Worm (Caenorhabditis elegans): ENCODE results near the gene wrt-2.

Gene wrt-2

DNA sequence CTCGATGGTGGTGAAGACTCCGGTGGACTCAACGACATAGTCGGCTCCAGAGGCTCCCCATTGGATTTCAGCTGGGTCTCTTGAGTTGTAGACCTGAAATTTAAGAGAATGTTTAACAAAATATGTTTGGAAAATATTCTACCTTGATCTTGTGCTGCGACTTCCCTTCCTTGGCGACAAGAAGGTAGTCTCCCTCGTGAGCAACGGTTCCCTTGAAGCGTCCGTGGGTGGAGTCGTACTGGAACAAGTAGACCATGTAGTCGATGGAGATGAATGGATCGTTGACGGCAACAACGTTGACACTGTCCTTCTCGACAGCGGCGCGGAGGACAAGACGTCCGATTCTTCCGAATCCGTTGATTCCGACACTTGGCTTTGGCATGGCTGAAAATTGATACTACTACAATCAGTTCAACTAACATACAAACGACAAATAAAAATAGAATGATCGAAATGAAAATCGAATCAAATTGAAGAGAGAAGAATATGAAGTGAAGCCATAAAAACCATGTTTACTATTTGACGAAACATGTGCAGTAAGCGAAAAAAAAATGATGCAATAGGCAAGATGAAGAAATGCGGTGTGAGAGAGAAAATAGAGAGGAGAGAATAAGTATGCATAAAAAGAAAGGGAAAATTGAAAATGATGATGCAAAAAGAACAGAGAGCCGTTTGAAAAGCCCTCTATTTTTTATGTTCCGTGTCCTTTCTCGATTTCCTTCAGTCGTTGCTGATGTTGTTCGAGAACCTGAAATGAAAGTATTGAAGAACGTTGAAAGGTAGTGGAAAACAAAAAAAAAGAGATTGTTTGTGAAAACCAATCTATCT, 20.4 kb upstream of the wrt-2 start, which contains the start of gene gpd-2 (continued):
- TF ChIP-seq F52B5.7 (tag; optimal IDR thresholded peaks at IDR 0.05) (no peak), ZK185.1 (tag; optimal IDR thresholded peaks at IDR 0.05; ENCODE audit: poor library complexity, severe bottlenecking) (peak; percentile 80)

DNA sequence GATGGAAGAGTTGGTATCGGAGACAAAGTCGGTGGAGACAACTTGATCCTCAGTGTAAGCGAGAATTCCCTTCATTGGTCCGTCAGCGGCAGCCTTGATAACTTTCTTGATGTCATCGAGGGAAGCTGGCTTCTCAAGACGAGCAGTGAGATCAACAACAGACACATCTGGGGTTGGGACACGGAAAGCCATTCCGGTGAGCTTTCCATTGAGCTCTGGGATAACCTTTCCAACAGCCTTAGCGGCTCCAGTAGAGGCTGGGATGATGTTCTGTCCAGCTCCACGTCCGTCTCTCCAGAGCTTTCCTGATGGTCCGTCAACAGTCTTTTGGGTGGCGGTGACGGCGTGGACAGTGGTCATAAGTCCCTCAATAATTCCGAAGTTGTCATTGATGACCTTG, 19.5 kb upstream of the wrt-2 start:
- 0 out of 2 replicates have a peak, but pooled peaks have one; percentile 58 for TF ChIP-seq madf-3 (GFP tag; IDR thresholded peaks at IDR 0.05)
- 0 out of 2 replicates have a peak, but pooled peaks have one; percentile 9 for TF ChIP-seq egl-18 (GFP tag; IDR thresholded peaks at IDR 0.05)
- peak; percentile 45 for TF ChIP-seq Y53G8AR.9 (GFP tag; conservative IDR thresholded peaks at IDR 0.05)

DNA sequence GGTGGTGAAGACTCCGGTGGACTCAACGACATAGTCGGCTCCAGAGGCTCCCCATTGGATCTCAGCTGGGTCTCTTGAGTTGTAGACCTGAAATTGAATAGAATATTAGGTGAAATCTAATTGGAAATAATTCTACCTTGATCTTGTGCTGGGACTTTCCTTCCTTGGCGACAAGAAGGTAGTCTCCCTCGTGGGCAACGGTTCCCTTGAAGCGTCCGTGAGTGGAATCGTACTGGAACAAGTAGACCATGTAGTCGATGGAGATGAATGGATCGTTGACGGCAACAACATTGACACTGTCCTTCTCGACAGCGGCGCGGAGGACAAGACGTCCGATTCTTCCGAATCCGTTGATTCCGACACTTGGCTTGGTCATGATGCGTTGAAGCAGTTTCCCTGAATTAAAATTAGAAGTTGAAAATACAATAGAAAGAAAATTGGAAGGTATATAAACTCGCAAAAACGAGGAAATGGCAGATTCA, 18.8 kb upstream of the wrt-2 start, which contains the start of gene gpd-3:
Gene gpd-3, minus strand, starts transcription at position 396 of the 482 bp plus-strand sequence.
- TF ChIP-seq snpc-4 (GFP tag; optimal IDR thresholded peaks at IDR 0.05): no peak
- TF ChIP-seq snpc-4 (tag; optimal IDR thresholded peaks at IDR 0.05): no peak
- no peak for TF ChIP-seq let-526 (GFP tag; IDR thresholded peaks at IDR 0.05)
- TF ChIP-seq tbp1 (GFP tag; optimal IDR thresholded peaks at IDR 0.05): peak; percentile 28
- no peak for TF ChIP-seq ceh-79 (tag; optimal IDR thresholded peaks at IDR 0.05)
- 0 out of 2 replicates have a peak, but pooled peaks have one; percentile 20 for TF ChIP-seq F37B4.10 (GFP tag; IDR thresholded peaks at IDR 0.05)
- TF ChIP-seq let-607 (tag; optimal IDR thresholded peaks at IDR 0.05): no peak
- TF ChIP-seq lag-1 (GFP tag; IDR thresholded peaks at IDR 0.05): 0 out of 2 replicates have a peak, but pooled peaks have one; percentile 6
- no peak; the same call in 1 of the 2 replicates for TF ChIP-seq egl-44 (GFP tag; IDR thresholded peaks at IDR 0.05)
- TF ChIP-seq F52B5.7 (tag; optimal IDR thresholded peaks at IDR 0.05): no peak
- TF ChIP-seq Y53G8AR.9 (GFP tag; conservative IDR thresholded peaks at IDR 0.05): peak; percentile 60
- peak; percentile 71 for TF ChIP-seq ama-1 (optimal IDR thresholded peaks at IDR 0.05)
- TF ChIP-seq ama-1 (GFP tag; optimal IDR thresholded peaks at IDR 0.05): no peak
- TF ChIP-seq ztf-25 (GFP tag; IDR thresholded peaks at IDR 0.05): no peak
- TF ChIP-seq snpc-1.1 (tag; optimal IDR thresholded peaks at IDR 0.05; ENCODE audit: insufficient read depth): no peak
- no peak for TF ChIP-seq F39B2.1 (GFP tag; IDR thresholded peaks at IDR 0.05)
- TF ChIP-seq lin-40 (tag; optimal IDR thresholded peaks at IDR 0.05): no peak
- TF ChIP-seq K11D2.4 (GFP tag; IDR thresholded peaks at IDR 0.05): 0 out of 2 replicates have a peak, but pooled peaks have one; percentile 49
- no peak for TF ChIP-seq aptf-2 (GFP tag; conservative IDR thresholded peaks at IDR 0.05)
- peak; percentile 31; the same call in 1 of the 2 replicates for TF ChIP-seq nfyb-1 (GFP tag; IDR thresholded peaks at IDR 0.05)
- no peak for TF ChIP-seq F10E7.11 (tag; optimal IDR thresholded peaks at IDR 0.05)
- TF ChIP-seq hsf-1 (GFP tag; IDR thresholded peaks at IDR 0.05): no peak
- TF ChIP-seq tbx-9 (tag; optimal IDR thresholded peaks at IDR 0.05; ENCODE audit: borderline replicate concordance): no peak
- no peak for TF ChIP-seq hrde-1 (tag; optimal IDR thresholded peaks at IDR 0.05; ENCODE audit: borderline replicate concordance)
- TF ChIP-seq ccch-3 (GFP tag; optimal IDR thresholded peaks at IDR 0.05): no peak
- no peak for TF ChIP-seq Y67H2A.10 (GFP tag; conservative IDR thresholded peaks at IDR 0.05)
- no peak for TF ChIP-seq sea-2 (GFP tag; IDR thresholded peaks at IDR 0.05)
- TF ChIP-seq repo-1 (tag; optimal IDR thresholded peaks at IDR 0.05): peak; percentile 57
- TF ChIP-seq F22D6.2 (tag; optimal IDR thresholded peaks at IDR 0.05): no peak
- no peak for TF ChIP-seq ztf-28 (GFP tag; IDR thresholded peaks at IDR 0.05)
- peak; percentile 51 for TF ChIP-seq B0035.1 (tag; optimal IDR thresholded peaks at IDR 0.05)
- no peak for TF ChIP-seq nhr-120 (GFP tag; IDR thresholded peaks at IDR 0.05)
- TF ChIP-seq lin-35 (GFP tag; optimal IDR thresholded peaks at IDR 0.05): no peak
- TF ChIP-seq athp-1 (tag; optimal IDR thresholded peaks at IDR 0.05): no peak
- TF ChIP-seq F49E8.2 (tag; optimal IDR thresholded peaks at IDR 0.05; ENCODE audit: insufficient read depth): no peak
- peak; percentile 59; the same call in 1 of the 2 replicates for TF ChIP-seq Y56A3A.18 (GFP tag; IDR thresholded peaks at IDR 0.05)
- no peak for TF ChIP-seq nhr-27 (tag; optimal IDR thresholded peaks at IDR 0.05)
- TF ChIP-seq somi-1 (GFP tag; optimal IDR thresholded peaks at IDR 0.05): no peak
- 0 out of 2 replicates have a peak, but pooled peaks have one; percentile 13 for TF ChIP-seq madf-3 (GFP tag; IDR thresholded peaks at IDR 0.05)
- no peak for TF ChIP-seq bed-2 (GFP tag; IDR thresholded peaks at IDR 0.05)
